Worm (Caenorhabditis elegans): Measurements from ENCODE around the gene moc-1.

Gene moc-1

DNA sequence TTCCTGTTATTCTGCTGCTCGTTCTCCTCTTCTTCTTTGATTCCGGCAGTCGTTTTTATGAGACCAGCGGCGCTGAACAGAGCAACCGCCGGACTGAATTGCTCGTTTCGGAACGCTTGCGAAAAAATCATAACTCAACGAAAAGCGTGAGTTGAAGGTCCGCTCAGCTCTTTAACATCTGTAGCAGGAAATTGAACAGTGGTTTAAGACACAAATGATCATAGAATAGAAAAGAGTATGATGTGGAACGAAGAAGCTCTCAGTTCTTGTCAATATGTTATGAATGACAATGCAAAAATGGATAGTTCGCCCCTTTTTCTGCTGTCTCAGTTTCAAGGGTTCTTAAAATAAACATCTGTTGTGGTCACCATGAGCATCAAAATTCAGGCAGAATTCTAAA is 24.7 kb downstream of the moc-1 start:
- peak in 1 of 2 experiments; percentile 95 for TF ChIP-seq unc-62 (GFP tag; optimal IDR thresholded peaks at IDR 0.05 in 1 of 2)
- TF ChIP-seq unc-62 (tag; optimal IDR thresholded peaks at IDR 0.05) = no peak
- no peak for TF ChIP-seq pqm-1 (tag; optimal IDR thresholded peaks at IDR 0.05)

DNA sequence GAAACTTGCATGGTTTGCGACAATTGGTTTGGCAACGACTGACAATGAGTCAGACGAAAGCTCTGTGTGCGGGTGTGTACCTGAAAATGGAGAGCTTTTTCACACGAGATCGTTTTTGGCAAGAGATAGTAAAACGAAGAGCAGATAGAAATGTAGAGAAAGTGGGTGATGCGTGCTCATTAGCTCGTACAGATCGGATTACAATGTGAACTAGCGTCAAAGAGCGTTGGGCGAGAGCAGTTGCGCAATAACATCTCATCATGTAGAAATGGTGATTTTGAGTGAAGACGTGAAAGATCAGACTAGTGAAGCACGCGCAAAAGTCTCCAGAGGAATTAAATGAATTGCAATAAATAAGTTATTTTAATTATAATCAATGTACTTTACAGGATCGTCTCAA is 43.3 kb downstream of the moc-1 start, which contains the start of gene flp-2:
TSS of gene flp-2 (minus strand) at position 101 of the 400 bp plus-strand sequence.
- TF ChIP-seq mxl-2 (GFP tag; conservative IDR thresholded peaks at IDR 0.05) (no peak), daf-12 (tag; optimal IDR thresholded peaks at IDR 0.05) (no peak), unc-130 (GFP tag; optimal IDR thresholded peaks at IDR 0.05) (no peak), F26F4.8 (GFP tag; conservative IDR thresholded peaks at IDR 0.05) (no peak), php-3 (GFP tag; IDR thresholded peaks at IDR 0.05) (no peak), tag-97 (GFP tag; IDR thresholded peaks at IDR 0.05) (no peak), attf-4 (tag; optimal IDR thresholded peaks at IDR 0.05) (no peak), hlh-11 (tag; optimal IDR thresholded peaks at IDR 0.05) (no peak), aha-1 (tag) (no peak), nhr-237 (tag; optimal IDR thresholded peaks at IDR 0.05) (no peak), egl-27 (tag; optimal IDR thresholded peaks at IDR 0.05) (no peak), fos-1 (tag; optimal IDR thresholded peaks at IDR 0.05) (no peak), T20F7.1 (GFP tag; optimal IDR thresholded peaks at IDR 0.05) (no peak), ceh-82 (tag; optimal IDR thresholded peaks at IDR 0.05) (no peak), ceh-32 (tag; optimal IDR thresholded peaks at IDR 0.05; ENCODE audit: poor library complexity) (no peak), egl-43 (GFP tag; IDR thresholded peaks at IDR 0.05) (no peak), lim-7 (GFP tag; IDR thresholded peaks at IDR 0.05) (no peak), tra-1 (GFP tag; IDR thresholded peaks at IDR 0.05) (no peak), Y75B8A.6 (GFP tag; IDR thresholded peaks at IDR 0.05) (no peak), ZK337.2 (GFP tag; IDR thresholded peaks at IDR 0.05) (no peak)

ce11 chrX:10092864-10093263 is 45.6 kb downstream of the moc-1 start, which contains the start of gene flp-3:
flp-3 (minus strand) TSS chrX:10092964.
- TF ChIP-seq unc-62 (GFP tag; optimal IDR thresholded peaks at IDR 0.05 in 1 of 2) (peak in 1 of 2 experiments; percentile 35), unc-62 (tag; optimal IDR thresholded peaks at IDR 0.05) (no peak), hlh-11 (tag; optimal IDR thresholded peaks at IDR 0.05) (no peak)

DNA sequence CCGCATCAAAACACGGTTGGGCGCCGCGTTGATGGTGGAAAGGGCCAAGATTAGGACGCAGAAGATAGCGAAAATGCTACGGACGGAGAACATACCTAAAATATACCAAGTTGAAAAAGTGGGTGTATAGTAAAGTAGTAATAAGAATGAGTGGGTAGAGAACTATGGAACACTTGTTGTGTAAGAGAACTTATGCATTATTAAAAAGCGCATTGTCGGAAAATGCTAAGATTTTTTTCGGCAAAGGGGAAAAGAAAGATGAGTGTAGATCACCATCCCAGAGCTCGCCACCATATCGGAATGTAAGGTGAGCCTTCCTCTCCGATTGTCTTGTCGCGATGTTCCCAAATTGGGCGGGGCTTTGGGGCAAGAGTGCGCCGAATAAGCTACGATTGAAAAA is 50.6 kb downstream of the moc-1 start, which contains the start of gene flp-28:
TSS of gene flp-28 (minus strand) at position 101 of the 400 bp plus-strand sequence.
- TF ChIP-seq jun-1 (tag; optimal IDR thresholded peaks at IDR 0.05) = no peak
- TF ChIP-seq Y105C5A.15 (GFP tag; IDR thresholded peaks at IDR 0.05) = no peak
- no peak for TF ChIP-seq mxl-2 (GFP tag; conservative IDR thresholded peaks at IDR 0.05)
- 0 out of 2 replicates have a peak, but pooled peaks have one; percentile 30 for TF ChIP-seq daf-19 (GFP tag; conservative IDR thresholded peaks at IDR 0.05)
- no peak for TF ChIP-seq lin-13 (GFP tag; optimal IDR thresholded peaks at IDR 0.05)
- TF ChIP-seq mdl-1 (tag; optimal IDR thresholded peaks at IDR 0.05) = no peak
- no peak for TF ChIP-seq ztf-7 (tag; optimal IDR thresholded peaks at IDR 0.05)
- TF ChIP-seq fkh-10 (GFP tag; optimal IDR thresholded peaks at IDR 0.05) = no peak
- TF ChIP-seq daf-8 (GFP tag; IDR thresholded peaks at IDR 0.05) = no peak
- no peak for TF ChIP-seq sdz-12 (GFP tag; optimal IDR thresholded peaks at IDR 0.05)
- no peak for TF ChIP-seq lim-7 (GFP tag; IDR thresholded peaks at IDR 0.05)
- peak in 1 of 2 experiments; percentile 26 for TF ChIP-seq unc-62 (GFP tag; optimal IDR thresholded peaks at IDR 0.05 in 1 of 2)
- TF ChIP-seq unc-62 (tag; optimal IDR thresholded peaks at IDR 0.05) = no peak
- no peak for TF ChIP-seq daf-12 (tag; optimal IDR thresholded peaks at IDR 0.05)

Measured in whole organism, L4 larva.